Fruit fly (Drosophila melanogaster): Measurements from ENCODE around the gene ArgRS.

- TF ChIP-seq Lpt (GFP tag; optimal IDR thresholded peaks at IDR 0.05) (no peak), Eip78C (GFP tag) (peak; percentile 45), CG10669 (GFP tag; optimal IDR thresholded peaks at IDR 0.05) (no peak), dac (GFP tag; optimal IDR thresholded peaks at IDR 0.05) (no peak)
These were observed 47.8 kb upstream of the ArgRS start, which contains the start of gene shi for dm6 chrX:15891606-15892345.
